Fruit fly (Drosophila melanogaster): Measurements from ENCODE around the gene CG12521.
A peak's percentile ranks its signal among the peaks of the same experiment; 100 is the strongest.

DNA sequence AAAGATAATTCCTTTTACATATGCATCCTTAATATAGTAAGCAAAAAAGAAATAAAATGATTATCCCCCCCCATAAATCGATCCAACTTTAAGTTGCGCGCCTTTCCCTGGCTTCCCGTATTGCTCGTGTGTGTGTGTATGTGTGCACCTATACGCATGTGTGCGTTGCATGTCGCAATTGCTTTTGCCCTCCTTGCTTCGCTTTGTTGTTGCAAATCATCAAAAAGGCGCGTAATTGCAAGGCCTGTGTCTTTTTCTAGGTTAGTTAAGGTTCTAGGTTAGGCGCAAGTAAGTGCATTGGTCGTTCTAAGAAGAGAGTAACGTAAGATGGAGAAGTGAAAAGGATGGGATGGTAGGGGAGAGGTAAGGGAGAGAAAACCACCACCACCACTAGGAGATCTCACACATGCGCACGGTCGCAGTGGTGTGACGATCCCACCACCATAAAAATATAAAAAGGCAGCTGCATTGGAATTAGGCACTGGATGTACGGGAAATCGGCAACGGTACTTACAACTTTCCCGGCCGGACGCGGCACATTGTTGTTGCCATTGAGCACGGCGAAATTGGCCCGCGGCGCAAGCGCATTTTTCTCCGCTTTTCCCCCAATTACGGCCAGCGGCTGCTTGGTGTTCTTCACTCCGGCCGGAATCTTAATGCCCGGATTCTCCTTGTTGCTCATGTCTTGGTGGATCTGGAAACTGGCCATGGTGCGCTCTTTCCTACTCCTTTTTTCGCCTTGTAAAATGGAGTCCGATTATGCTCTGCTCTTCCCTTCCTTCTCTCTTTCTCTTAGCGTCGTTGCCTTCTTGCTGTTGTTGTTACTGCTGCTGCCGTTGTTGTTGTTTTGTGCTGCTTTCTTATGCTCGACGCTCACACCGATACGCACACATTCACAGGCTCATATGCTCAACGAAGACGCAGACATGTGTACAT is 15.0 kb downstream of the CG12521 start:
- no peak for TF ChIP-seq CG7045 (GFP tag; optimal IDR thresholded peaks at IDR 0.05)
- no peak for TF ChIP-seq CG12768 (GFP tag; optimal IDR thresholded peaks at IDR 0.05)
- no peak for TF ChIP-seq Mnt (GFP tag; optimal IDR thresholded peaks at IDR 0.05)
- no peak for TF ChIP-seq CG5204 (GFP tag; optimal IDR thresholded peaks at IDR 0.05)
- no peak for TF ChIP-seq Crg-1 (GFP tag; optimal IDR thresholded peaks at IDR 0.05)
- TF ChIP-seq pad (GFP tag; optimal IDR thresholded peaks at IDR 0.05): peak; percentile 7
- TF ChIP-seq CG11617 (GFP tag; optimal IDR thresholded peaks at IDR 0.05): no peak
- no peak for TF ChIP-seq kay (GFP tag; ENCODE audit: borderline replicate concordance)
- TF ChIP-seq cnc (optimal IDR thresholded peaks at IDR 0.05): no peak
- no peak for TF ChIP-seq toe (GFP tag; optimal IDR thresholded peaks at IDR 0.05)
- TF ChIP-seq CG1620 (GFP tag; optimal IDR thresholded peaks at IDR 0.05): no peak
- no peak for TF ChIP-seq cic (GFP tag; optimal IDR thresholded peaks at IDR 0.05)
- TF ChIP-seq CG33017 (tag; optimal IDR thresholded peaks at IDR 0.05): no peak
- TF ChIP-seq Clk (GFP tag; optimal IDR thresholded peaks at IDR 0.05): no peak
